Worm (Caenorhabditis elegans) whole organism, young adult: ENCODE data around the gene ncx-10.

Source experiments
- B0019.2 ChIP-seq: fragments of 200-800 bp; sonication (Bioruptor generic); conservative IDR thresholded peaks from 2 replicates; pipeline ENCODE4 v1.3.6; 2022; ENCODE audit warnings: missing genetic modification reagents, missing genetic modification characterization, missing compliant biosample characterization
- B0261.1 ChIP-seq: sonication (generic microtip); optimal IDR thresholded peaks from 2 replicates; lab custom pipeline; 2016; ENCODE audit warnings: mild to moderate bottlenecking, missing genetic modification characterization, moderate library complexity, missing compliant biosample characterization
- F37B4.10 ChIP-seq: fragments of 200-800 bp; sonication (Bioruptor generic); IDR thresholded peaks from 2 replicates; pipeline ENCODE4 v1.3.6; 2022; ENCODE audit warnings: missing genetic modification characterization, missing compliant biosample characterization
- F55B11.4 ChIP-seq: sonication (generic microtip); optimal IDR thresholded peaks from 2 replicates; lab custom pipeline; 2016; ENCODE audit warnings: missing compliant biosample characterization, missing genetic modification characterization, borderline replicate concordance; ENCODE audit not compliant: insufficient read depth
- F57A8.1 ChIP-seq: fragments of 200-800 bp; sonication (Bioruptor generic); optimal IDR thresholded peaks from 2 replicates; lab custom pipeline; 2018; ENCODE audit warnings: mild to moderate bottlenecking, missing genetic modification characterization, moderate library complexity, missing compliant biosample characterization
- K12H6.12 ChIP-seq: fragments of 200-800 bp; sonication (Bioruptor generic); optimal IDR thresholded peaks from 2 replicates; lab custom pipeline; 2018; ENCODE audit warnings: mild to moderate bottlenecking, missing genetic modification characterization, missing compliant biosample characterization
- Y56A3A.18 ChIP-seq: fragments of 200-800 bp; sonication (Bioruptor generic); IDR thresholded peaks from 2 replicates; pipeline ENCODE4 v1.3.6; 2022; ENCODE audit warnings: missing genetic modification reagents, missing genetic modification characterization, missing compliant biosample characterization
- aptf-2 ChIP-seq: fragments of 200-800 bp; sonication (Bioruptor generic); conservative IDR thresholded peaks from 2 replicates; pipeline ENCODE4 v1.3.6; 2022; ENCODE audit warnings: missing genetic modification reagents, missing genetic modification characterization, missing compliant biosample characterization
- attf-3 ChIP-seq: fragments of 200-800 bp; sonication (Bioruptor generic); conservative IDR thresholded peaks from 2 replicates; pipeline ENCODE4 v1.3.6; 2022; ENCODE audit warnings: missing genetic modification reagents, missing genetic modification characterization, missing compliant biosample characterization
- attf-5 ChIP-seq: fragments of 200-800 bp; sonication (Bioruptor generic); optimal IDR thresholded peaks from 2 replicates; lab custom pipeline; 2018; ENCODE audit warnings: mild to moderate bottlenecking, missing genetic modification characterization, missing compliant biosample characterization
- ceh-100 ChIP-seq: fragments of 200-800 bp; sonication (Bioruptor generic); IDR thresholded peaks from 2 replicates; pipeline ENCODE4 v1.3.6; 2022; ENCODE audit warnings: missing genetic modification reagents, missing genetic modification characterization, missing compliant biosample characterization
- ceh-27 ChIP-seq: fragments of 200-800 bp; sonication (Bioruptor generic); optimal IDR thresholded peaks from 2 replicates; lab custom pipeline; 2018; ENCODE audit warnings: mild to moderate bottlenecking, missing genetic modification characterization, moderate library complexity, missing compliant biosample characterization
- ceh-40 ChIP-seq: fragments of 200-800 bp; sonication (Bioruptor generic); IDR thresholded peaks from 2 replicates; pipeline ENCODE4 v1.3.6; 2022; ENCODE audit warnings: missing genetic modification characterization, missing compliant biosample characterization
- ceh-91 ChIP-seq: fragments of 200-800 bp; sonication (Bioruptor generic); IDR thresholded peaks from 2 replicates; pipeline ENCODE4 v1.3.6; 2022; ENCODE audit warnings: missing genetic modification reagents, missing genetic modification characterization, missing compliant biosample characterization
- chd-7 ChIP-seq: sonication (generic microtip); optimal IDR thresholded peaks from 2 replicates; lab custom pipeline; 2016; ENCODE audit warnings: mild to moderate bottlenecking, missing genetic modification characterization, moderate library complexity, missing compliant biosample characterization
- dox-1 ChIP-seq: fragments of 200-800 bp; sonication (Bioruptor generic); IDR thresholded peaks from 2 replicates; pipeline ENCODE4 v1.3.6; 2022; ENCODE audit warnings: missing genetic modification reagents, missing genetic modification characterization, missing compliant biosample characterization
- dpff-1 ChIP-seq: sonication (generic microtip); optimal IDR thresholded peaks from 2 replicates; lab custom pipeline; 2017; ENCODE audit warnings: mild to moderate bottlenecking, missing genetic modification characterization, missing compliant biosample characterization
- egrh-3 ChIP-seq: fragments of 200-800 bp; sonication (Bioruptor generic); IDR thresholded peaks from 2 replicates; pipeline ENCODE4 v1.3.6; 2022; ENCODE audit warnings: missing genetic modification reagents, missing genetic modification characterization, missing compliant biosample characterization
- ets-4 ChIP-seq: fragments of 200-800 bp; sonication (Bioruptor generic); optimal IDR thresholded peaks from 2 replicates; lab custom pipeline; 2018; ENCODE audit warnings: mild to moderate bottlenecking, missing genetic modification characterization, missing compliant biosample characterization
- lin-54 ChIP-seq: fragments of 200-800 bp; sonication (Bioruptor generic); optimal IDR thresholded peaks from 2 replicates; lab custom pipeline; 2018; ENCODE audit warnings: mild to moderate bottlenecking, missing genetic modification characterization, missing compliant biosample characterization
- lir-1 ChIP-seq: fragments of 200-800 bp; sonication (Bioruptor generic); conservative IDR thresholded peaks from 2 replicates; pipeline ENCODE4 v1.3.6; 2022; ENCODE audit warnings: missing genetic modification reagents, missing genetic modification characterization, missing compliant biosample characterization
- madf-6 ChIP-seq: fragments of 200-800 bp; sonication (Bioruptor generic); IDR thresholded peaks from 2 replicates; pipeline ENCODE4 v1.3.6; 2022; ENCODE audit warnings: missing genetic modification reagents, missing genetic modification characterization, missing compliant biosample characterization
- nhr-179 ChIP-seq: sonication (generic microtip); optimal IDR thresholded peaks from 2 replicates; lab custom pipeline; 2016; ENCODE audit warnings: mild to moderate bottlenecking, missing genetic modification characterization, missing compliant biosample characterization
- pbrm-1 ChIP-seq: fragments of 200-800 bp; sonication (Bioruptor generic); IDR thresholded peaks from 2 replicates; pipeline ENCODE4 v1.3.6; 2022; ENCODE audit warnings: missing genetic modification reagents, missing genetic modification characterization, missing compliant biosample characterization
- repo-1 ChIP-seq: sonication (generic microtip); optimal IDR thresholded peaks from 2 replicates; lab custom pipeline; 2017; ENCODE audit warnings: mild to moderate bottlenecking, missing genetic modification characterization, missing compliant biosample characterization
- rpc-1 ChIP-seq, 2 experiments: fragments of 150-350 bp in 1 of 2; sonication (generic microtip) in 1 of 2; optimal IDR thresholded peaks; 2 replicates each; lab custom pipeline; 2014 to 2018; ENCODE audit warnings: missing biosample characterization in 1 of 2, missing genetic modification characterization in 1 of 2, missing genetic modification reagents in 1 of 2, missing genotype in 1 of 2
- snpc-3.4 ChIP-seq: sonication (generic microtip); optimal IDR thresholded peaks from 2 replicates; lab custom pipeline; 2017; ENCODE audit warnings: missing genetic modification characterization, mild to moderate bottlenecking, missing compliant biosample characterization, antibody characterized with exemption, moderate library complexity, missing genotype, missing genetic modification reagents
- snpc-4 ChIP-seq, 5 experiments: fragments of 150-350 bp in 1 of 5; sonication (generic microtip) in 4 of 5; optimal IDR thresholded peaks; 2 replicates each; lab custom pipeline; 2014 to 2018; ENCODE audit warnings: missing genetic modification characterization in 5 of 5, missing biosample characterization in 3 of 5, antibody characterized with exemption in 2 of 5, mild to moderate bottlenecking in 2 of 5, missing compliant biosample characterization in 2 of 5, missing genotype in 2 of 5, moderate library complexity in 2 of 5, missing genetic modification reagents in 1 of 5
- sptf-2 ChIP-seq: fragments of 200-800 bp; sonication (Bioruptor generic); optimal IDR thresholded peaks from 2 replicates; lab custom pipeline; 2018; ENCODE audit warnings: mild to moderate bottlenecking, missing genetic modification characterization, missing compliant biosample characterization
- tbx-9 ChIP-seq: sonication (generic microtip); optimal IDR thresholded peaks from 2 replicates; lab custom pipeline; 2016; ENCODE audit warnings: borderline replicate concordance, missing genetic modification characterization, inconsistent platforms, missing compliant biosample characterization
- tlf-1 ChIP-seq: fragments of 200-800 bp; sonication (Bioruptor generic); optimal IDR thresholded peaks from 2 replicates; lab custom pipeline; 2018; ENCODE audit warnings: mild to moderate bottlenecking, missing genetic modification characterization, missing compliant biosample characterization
- ztf-26 ChIP-seq: sonication (generic microtip); optimal IDR thresholded peaks from 2 replicates; lab custom pipeline; 2017; ENCODE audit warnings: missing genetic modification characterization, missing compliant biosample characterization
- ztf-28 ChIP-seq: fragments of 200-800 bp; sonication (Bioruptor generic); IDR thresholded peaks from 2 replicates; pipeline ENCODE4 v1.3.6; 2022; ENCODE audit warnings: missing genetic modification reagents, missing genetic modification characterization, missing compliant biosample characterization

Gene ncx-10

DNA sequence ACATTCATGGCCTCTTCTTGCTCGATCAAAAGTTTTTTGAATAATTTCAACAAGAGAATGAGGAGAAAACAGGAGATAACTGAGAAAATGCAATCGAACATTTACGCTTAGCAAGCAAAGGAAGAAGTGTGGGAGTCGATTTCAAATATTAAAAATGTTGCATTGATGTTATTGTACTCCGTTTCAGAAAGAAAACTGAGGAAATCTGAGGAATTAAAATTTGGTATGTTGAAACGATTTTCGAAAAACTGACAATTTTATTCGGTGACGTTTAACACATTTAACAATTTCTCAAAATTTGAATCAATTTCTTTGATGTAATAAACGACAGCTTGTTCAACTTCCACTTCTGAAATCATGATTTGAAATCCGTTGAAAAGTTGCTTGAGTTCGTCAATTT is 21.7 kb upstream of the ncx-10 start, which contains the start of gene F26D11.13:
Gene F26D11.13, minus strand, starts transcription at position 101 of the 400 bp plus-strand sequence.
- TF ChIP-seq nhr-179 (tag; lab: Kevin White, UChicago): no peak
- TF ChIP-seq K12H6.12 (tag; lab: Kevin White, UChicago): no peak
- no peak for TF ChIP-seq ets-4 (GFP tag; lab: Kevin White, UChicago)
- no peak for TF ChIP-seq aptf-2
- TF ChIP-seq egrh-3: no peak
- TF ChIP-seq dpff-1 (tag; lab: Kevin White, UChicago): no peak
- TF ChIP-seq repo-1 (tag; lab: Kevin White, UChicago): no peak
- no peak for TF ChIP-seq sptf-2 (GFP tag; lab: Kevin White, UChicago)
- no peak for TF ChIP-seq F37B4.10 (GFP tag; lab: Robert Waterston, UW)
- no peak for TF ChIP-seq rpc-1 (optimal IDR thresholded peaks at IDR 0.05; lab: Kevin White, UChicago)
- TF ChIP-seq rpc-1 (tag; optimal IDR thresholded peaks at IDR 0.05; lab: Kevin White, UChicago): no peak

DNA sequence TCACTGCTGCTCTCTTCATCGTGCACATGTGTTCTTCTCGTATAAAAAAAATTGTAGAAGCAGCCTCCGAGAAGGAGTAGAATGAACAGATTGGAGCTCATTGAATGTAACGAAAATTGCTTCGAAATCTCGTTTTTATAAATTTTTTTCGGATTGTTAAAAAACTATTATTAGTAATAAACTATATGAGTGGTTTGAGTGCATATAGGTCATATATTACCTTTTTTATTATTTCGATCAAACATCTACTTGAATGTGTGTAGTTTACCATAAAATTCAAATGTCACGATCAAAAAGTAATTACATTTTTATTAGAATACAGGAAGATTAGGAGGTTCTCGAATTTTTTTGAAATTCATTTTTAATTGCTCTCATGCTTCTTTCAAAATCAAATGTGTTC is 20.0 kb upstream of the ncx-10 start, which contains the start of gene clec-216:
Gene clec-216, minus strand, starts transcription at position 101 of the 400 bp plus-strand sequence.
- TF ChIP-seq snpc-4 (GFP tag; optimal IDR thresholded peaks at IDR 0.05; lab: Kevin White, UChicago) (no peak), snpc-4 (tag; optimal IDR thresholded peaks at IDR 0.05; lab: Kevin White, UChicago) (no peak), ceh-100 (GFP tag; lab: Robert Waterston, UW) (no peak), lir-1 (GFP tag; lab: Robert Waterston, UW) (no peak), tbx-9 (no peak), Y56A3A.18 (no peak), madf-6 (GFP tag; lab: Robert Waterston, UW) (no peak), B0019.2 (GFP tag; lab: Robert Waterston, UW) (no peak), lin-54 (no peak), ceh-40 (GFP tag; lab: Robert Waterston, UW) (no peak), snpc-3.4 (tag; lab: Kevin White, UChicago) (no peak)

DNA sequence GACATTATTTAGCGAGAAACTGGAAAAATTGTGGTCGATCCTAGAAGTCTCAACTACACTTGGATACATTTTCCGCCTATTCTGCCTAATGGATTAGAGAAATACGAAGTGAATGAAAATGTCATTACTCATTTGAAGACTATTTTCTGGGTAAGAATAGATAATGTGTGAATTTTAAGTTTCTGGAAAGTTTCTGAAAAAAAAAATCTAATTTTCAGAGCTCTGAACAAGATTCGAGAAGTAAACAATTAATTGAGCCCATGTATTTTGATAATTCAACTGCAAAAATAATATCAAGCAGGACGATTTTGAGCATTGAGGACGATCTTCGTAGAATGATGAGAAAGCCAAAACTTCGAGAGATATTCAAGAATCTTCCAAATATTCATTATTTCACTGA is 13.3 kb upstream of the ncx-10 start:
- TF ChIP-seq ceh-91: no peak
- no peak for TF ChIP-seq attf-5 (GFP tag; lab: Kevin White, UChicago)

DNA sequence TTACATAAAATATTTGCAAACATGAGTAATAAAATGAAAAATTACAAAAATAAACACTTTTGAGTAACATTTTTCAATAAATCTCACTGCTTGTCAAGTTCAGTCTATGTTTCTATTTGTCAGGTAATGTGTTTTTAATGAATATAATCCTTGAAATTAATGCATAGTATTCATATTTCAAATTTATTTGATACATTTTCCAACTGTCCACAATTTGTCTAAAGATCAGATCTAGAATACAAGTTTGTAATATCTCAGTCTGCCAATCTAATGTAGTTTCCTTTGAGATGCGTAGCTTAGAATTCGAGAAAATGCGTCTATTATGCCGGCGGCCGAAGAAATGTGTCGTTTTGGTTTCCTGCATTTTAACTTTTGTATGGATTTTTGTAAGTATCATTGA is 10.7 kb upstream of the ncx-10 start, which contains the start of gene Y97E10B.1:
Gene Y97E10B.1, plus strand, starts transcription at position 301 of the 400 bp plus-strand sequence.
- TF ChIP-seq pbrm-1 (GFP tag; lab: Robert Waterston, UW): no peak
- no peak for TF ChIP-seq ztf-26 (tag; lab: Kevin White, UChicago)
- TF ChIP-seq attf-3: no peak
- no peak for TF ChIP-seq B0261.1 (tag; lab: Kevin White, UChicago)
- TF ChIP-seq nhr-179 (tag; lab: Kevin White, UChicago): no peak
- no peak for TF ChIP-seq aptf-2
- no peak for TF ChIP-seq tlf-1 (GFP tag; lab: Kevin White, UChicago)
- no peak for TF ChIP-seq ceh-27 (GFP tag; lab: Kevin White, UChicago)
- TF ChIP-seq F57A8.1 (GFP tag; lab: Kevin White, UChicago): no peak
- TF ChIP-seq dox-1 (GFP tag; lab: Robert Waterston, UW): no peak
- TF ChIP-seq F55B11.4 (tag; lab: Kevin White, UChicago): no peak
- TF ChIP-seq chd-7: no peak
- no peak for TF ChIP-seq ztf-28 (GFP tag; lab: Robert Waterston, UW)
